Worm (Caenorhabditis elegans): Measurements from ENCODE around the gene ifd-1.
A peak's percentile ranks its signal among the peaks of the same experiment; 100 is the strongest.

The ifd-1 gene

ce11 chrX:8824437-8824836 is at the start of gene ifd-1:
ifd-1 (minus strand) TSS chrX:8824448.
- TF ChIP-seq lim-7 (GFP tag; IDR thresholded peaks at IDR 0.05) (no peak), lin-29 (GFP tag; IDR thresholded peaks at IDR 0.05) (no peak), unc-39 (tag; optimal IDR thresholded peaks at IDR 0.05) (no peak), nhr-48 (tag; optimal IDR thresholded peaks at IDR 0.05) (peak; percentile 10), lin-13 (GFP tag; optimal IDR thresholded peaks at IDR 0.05) (no peak), dmd-6 (GFP tag; IDR thresholded peaks at IDR 0.05) (peak; percentile 51; the same call in 1 of the 2 replicates), daf-16 (GFP tag; optimal IDR thresholded peaks at IDR 0.05) (no peak), daf-16 (tag; optimal IDR thresholded peaks at IDR 0.05) (peak; percentile 78), fos-1 (tag; optimal IDR thresholded peaks at IDR 0.05) (no peak), pqm-1 (tag; optimal IDR thresholded peaks at IDR 0.05) (peak; percentile 98), ztf-11 (tag; optimal IDR thresholded peaks at IDR 0.05) (no peak), lsy-2 (tag; optimal IDR thresholded peaks at IDR 0.05) (peak in 1 of 2 experiments; percentile 11), tra-1 (GFP tag; IDR thresholded peaks at IDR 0.05) (0 out of 2 replicates have a peak, but pooled peaks have one; percentile 38), nhr-77 (tag; optimal IDR thresholded peaks at IDR 0.05) (peak; percentile 40), lin-39 (tag; optimal IDR thresholded peaks at IDR 0.05) (no peak), ceh-44 (GFP tag; IDR thresholded peaks at IDR 0.05) (no peak), dve-1 (tag; optimal IDR thresholded peaks at IDR 0.05; ENCODE audit: insufficient read depth) (peak; percentile 82), hlh-30 (tag; optimal IDR thresholded peaks at IDR 0.05; ENCODE audit: insufficient read depth) (peak; percentile 23), aha-1 (tag) (peak; percentile 43), nhr-28 (tag; optimal IDR thresholded peaks at IDR 0.05) (peak; percentile 81), mxl-3 (GFP tag; optimal IDR thresholded peaks at IDR 0.05) (peak; percentile 16), cey-2 (tag; optimal IDR thresholded peaks at IDR 0.05; ENCODE audit: borderline replicate concordance, insufficient read depth) (no peak), nhr-237 (tag; optimal IDR thresholded peaks at IDR 0.05) (no peak), F37D6.2 (tag; optimal IDR thresholded peaks at IDR 0.05) (no peak), php-3 (GFP tag; IDR thresholded peaks at IDR 0.05) (peak; percentile 66; the same call in 1 of the 2 replicates), madf-5 (GFP tag; IDR thresholded peaks at IDR 0.05) (no peak), hlh-11 (tag; optimal IDR thresholded peaks at IDR 0.05) (peak; percentile 73), ZK337.2 (GFP tag; IDR thresholded peaks at IDR 0.05) (no peak)

- peak in 1 of 2 experiments; percentile 3 for TF ChIP-seq unc-62 (GFP tag; optimal IDR thresholded peaks at IDR 0.05 in 1 of 2)
- no peak for TF ChIP-seq unc-62 (tag; optimal IDR thresholded peaks at IDR 0.05)
- TF ChIP-seq vab-7 (GFP tag; IDR thresholded peaks at IDR 0.05), result no peak
- peak in 1 of 2 experiments; percentile 67 for TF ChIP-seq mdl-1 (tag; optimal IDR thresholded peaks at IDR 0.05)
- peak; percentile 13 for TF ChIP-seq dpl-1 (GFP tag; optimal IDR thresholded peaks at IDR 0.05)
- no peak for TF ChIP-seq gei-8 (GFP tag; optimal IDR thresholded peaks at IDR 0.05)
- peak; percentile 20 for TF ChIP-seq hlh-30 (tag; optimal IDR thresholded peaks at IDR 0.05; ENCODE audit: insufficient read depth)
- TF ChIP-seq T20F7.1 (GFP tag; optimal IDR thresholded peaks at IDR 0.05), result peak; percentile 5
- no peak for TF ChIP-seq daf-19 (GFP tag; conservative IDR thresholded peaks at IDR 0.05)
Observed at ce11 chrX:8869112-8869675, 44.9 kb upstream of the ifd-1 start, which contains the start of the genes ubc-22 and ubc-21. ubc-22 (minus strand) TSS chrX:8869162. ubc-21 (plus strand) TSS chrX:8869625.

ce11 chrX:8866563-8866962 is 42.3 kb upstream of the ifd-1 start, which contains the start of gene ins-9:
ins-9 (minus strand) TSS chrX:8866663.
- TF ChIP-seq T26A8.4 (GFP tag; IDR thresholded peaks at IDR 0.05) (no peak), F44E2.7 (GFP tag; IDR thresholded peaks at IDR 0.05) (no peak), ceh-28 (tag; optimal IDR thresholded peaks at IDR 0.05) (no peak), ces-1 (GFP tag; optimal IDR thresholded peaks at IDR 0.05) (no peak), nhr-10 (tag; optimal IDR thresholded peaks at IDR 0.05) (no peak), pha-4 (GFP tag; IDR thresholded peaks at IDR 0.05) (no peak), pha-4 (tag; optimal IDR thresholded peaks at IDR 0.05) (no peak), set-16 (GFP tag; IDR thresholded peaks at IDR 0.05) (no peak), lin-13 (GFP tag; optimal IDR thresholded peaks at IDR 0.05) (no peak), F37D6.2 (tag; optimal IDR thresholded peaks at IDR 0.05) (no peak), sdz-12 (GFP tag; optimal IDR thresholded peaks at IDR 0.05) (no peak), zfp-2 (tag; optimal IDR thresholded peaks at IDR 0.05) (no peak), hmg-1.1 (GFP tag; IDR thresholded peaks at IDR 0.05) (no peak), F49E8.2 (tag; optimal IDR thresholded peaks at IDR 0.05; ENCODE audit: borderline replicate concordance) (no peak), arid-1 (GFP tag; conservative IDR thresholded peaks at IDR 0.05) (no peak), ceh-82 (tag; optimal IDR thresholded peaks at IDR 0.05) (no peak)

Data from whole organism, L4 larva.